Worm (Caenorhabditis elegans): ENCODE results near the gene F07C3.2.

DNA sequence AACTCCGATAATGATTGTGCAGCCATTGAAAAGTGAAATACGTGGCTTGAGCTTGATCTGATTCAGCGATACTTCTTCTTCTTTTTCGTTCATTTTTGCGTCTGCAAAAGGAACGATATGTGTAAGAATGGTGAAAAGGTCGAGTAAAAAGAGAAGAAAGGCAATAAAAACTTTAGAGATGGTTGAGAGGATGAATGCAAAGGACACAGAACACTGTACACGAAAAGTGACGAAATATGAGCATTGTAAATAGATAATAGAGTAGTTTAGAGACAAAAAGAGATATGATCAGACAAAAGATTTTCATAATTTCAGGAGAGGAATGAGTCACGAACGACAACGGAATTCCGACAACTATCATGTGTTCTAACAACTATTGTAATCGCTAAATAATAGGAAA is 20.4 kb downstream of the F07C3.2 start, which contains the start of gene aat-2:
- TF ChIP-seq ama-1 (optimal IDR thresholded peaks at IDR 0.05) = no peak
- TF ChIP-seq ceh-82 (tag; optimal IDR thresholded peaks at IDR 0.05) = no peak
- no peak for TF ChIP-seq nhr-25 (tag; optimal IDR thresholded peaks at IDR 0.05)
- TF ChIP-seq nhr-23 (tag; optimal IDR thresholded peaks at IDR 0.05) = no peak
- TF ChIP-seq snpc-4 (tag; optimal IDR thresholded peaks at IDR 0.05) = no peak
- TF ChIP-seq egl-27 (tag; optimal IDR thresholded peaks at IDR 0.05) = no peak
- TF ChIP-seq nhr-77 (tag; optimal IDR thresholded peaks at IDR 0.05) = no peak
- TF ChIP-seq nhr-11 (tag; optimal IDR thresholded peaks at IDR 0.05) = no peak
- TF ChIP-seq sea-2 (GFP tag; optimal IDR thresholded peaks at IDR 0.05) = no peak
- TF ChIP-seq fkh-10 (GFP tag; optimal IDR thresholded peaks at IDR 0.05) = no peak
- TF ChIP-seq nhr-12 (tag; optimal IDR thresholded peaks at IDR 0.05) = no peak

Data from whole organism, L3 larva.